Fruit fly (Drosophila melanogaster) whole organism, embryonic: ENCODE measurements around the gene CG9626.

Experiments
- Abd-B ChIP-seq: fragments of 200-800 bp; sonication (Bioruptor generic); optimal IDR thresholded peaks from 2 replicates; lab custom pipeline; 2018; ENCODE audit warnings: missing biosample characterization, mild to moderate bottlenecking, missing genetic modification characterization, moderate library complexity
- BEAF-32 ChIP-seq: fragments of 200-800 bp; sonication (Bioruptor generic); optimal IDR thresholded peaks from 3 replicates; lab custom pipeline; 2017; ENCODE audit warnings: missing biosample characterization, missing genetic modification characterization, mild to moderate bottlenecking, moderate library complexity, missing genetic modification reagents
- Bdp1 ChIP-seq: fragments of 200-800 bp; sonication (Bioruptor generic); optimal IDR thresholded peaks from 3 replicates; lab custom pipeline; 2016; ENCODE audit warnings: missing biosample characterization, missing genetic modification characterization
- CG10274 ChIP-seq: fragments of 200-800 bp; sonication (Bioruptor generic); optimal IDR thresholded peaks from 3 replicates; lab custom pipeline; 2017; ENCODE audit warnings: missing biosample characterization, mild to moderate bottlenecking, missing genetic modification characterization
- CG11093 ChIP-seq: fragments of 200-800 bp; sonication (Bioruptor generic); IDR thresholded peaks from 3 replicates; pipeline ENCODE4 v1.3.6; 2022; ENCODE audit warnings: missing biosample characterization, missing genetic modification characterization
- CG11696 ChIP-seq: fragments of 200-800 bp; sonication (Bioruptor generic); IDR thresholded peaks from 2 replicates; pipeline ENCODE4 v1.3.6; 2022; ENCODE audit warnings: missing biosample characterization, missing genetic modification characterization
- CG11723 ChIP-seq: fragments of 200-800 bp; sonication (Bioruptor generic); optimal IDR thresholded peaks from 2 replicates; lab custom pipeline; 2017; ENCODE audit warnings: missing biosample characterization, mild to moderate bottlenecking, missing genetic modification characterization
- CG12744 ChIP-seq: fragments of 200-800 bp; sonication (Bioruptor generic); optimal IDR thresholded peaks from 2 replicates; lab custom pipeline; 2016; ENCODE audit warnings: missing biosample characterization, missing genetic modification characterization
- CG13123 ChIP-seq: fragments of 200-800 bp; sonication (Bioruptor generic); optimal IDR thresholded peaks from 2 replicates; lab custom pipeline; 2016; ENCODE audit warnings: missing biosample characterization, missing genetic modification characterization
- CG13894 ChIP-seq: fragments of 200-800 bp; sonication (Bioruptor generic); optimal IDR thresholded peaks from 3 replicates; lab custom pipeline; 2018; ENCODE audit warnings: missing biosample characterization, mild to moderate bottlenecking, missing genetic modification characterization, moderate library complexity
- CG14860 ChIP-seq: fragments of 200-800 bp; sonication (Bioruptor generic); IDR thresholded peaks from 3 replicates; pipeline ENCODE4 v1.3.6; 2022; ENCODE audit warnings: missing biosample characterization, missing genetic modification characterization; ENCODE audit not compliant: partially characterized antibody
- CG15479 ChIP-seq: fragments of 200-800 bp; sonication (Bioruptor generic); optimal IDR thresholded peaks from 3 replicates; lab custom pipeline; 2019; ENCODE audit warnings: missing biosample characterization, mild to moderate bottlenecking, missing genetic modification characterization, moderate library complexity
- CG1603 ChIP-seq: fragments of 200-800 bp; sonication (Bioruptor generic); optimal IDR thresholded peaks from 2 replicates; lab custom pipeline; 2019; ENCODE audit warnings: missing biosample characterization, mild to moderate bottlenecking, missing genetic modification characterization, moderate library complexity
- CG17802 ChIP-seq: fragments of 200-800 bp; sonication (Bioruptor generic); optimal IDR thresholded peaks from 2 replicates; lab custom pipeline; 2018; ENCODE audit warnings: missing biosample characterization, mild to moderate bottlenecking, missing genetic modification characterization, moderate library complexity
- CG2199 ChIP-seq: fragments of 200-800 bp; sonication (Bioruptor generic); IDR thresholded peaks from 3 replicates; pipeline ENCODE4 v1.3.6; 2022; ENCODE audit warnings: missing biosample characterization, missing genetic modification characterization
- CG2712 ChIP-seq: fragments of 200-800 bp; optimal IDR thresholded peaks from 3 replicates; lab custom pipeline; 2019; ENCODE audit warnings: missing biosample characterization, mild to moderate bottlenecking, missing genetic modification characterization, moderate library complexity
- CG2875 ChIP-seq: fragments of 200-800 bp; sonication (Bioruptor generic); optimal IDR thresholded peaks from 2 replicates; lab custom pipeline; 2017; ENCODE audit warnings: missing biosample characterization, mild to moderate bottlenecking, missing genetic modification characterization, missing genetic modification reagents
- CG30403 ChIP-seq: fragments of 200-800 bp; sonication (Bioruptor generic); optimal IDR thresholded peaks from 3 replicates; lab custom pipeline; 2016; ENCODE audit warnings: missing biosample characterization, missing genetic modification characterization
- CG33557 ChIP-seq: fragments of 200-800 bp; sonication (Bioruptor generic); optimal IDR thresholded peaks from 2 replicates; lab custom pipeline; 2019; ENCODE audit warnings: missing biosample characterization, mild to moderate bottlenecking, missing genetic modification characterization, moderate library complexity
- CG43689 ChIP-seq: fragments of 200-800 bp; sonication (Bioruptor generic); IDR thresholded peaks from 2 replicates; pipeline ENCODE4 v1.3.6; 2022; ENCODE audit warnings: missing biosample characterization, missing genetic modification characterization
- CG4617 ChIP-seq: fragments of 200-800 bp; sonication (Bioruptor generic); optimal IDR thresholded peaks from 3 replicates; lab custom pipeline; 2016; ENCODE audit warnings: missing biosample characterization, missing genetic modification characterization, borderline replicate concordance
- CG7963 ChIP-seq: fragments of 200-800 bp; sonication (Bioruptor generic); IDR thresholded peaks from 3 replicates; pipeline ENCODE4 v1.3.6; 2022; ENCODE audit warnings: missing biosample characterization, missing genetic modification characterization; ENCODE audit not compliant: partially characterized antibody
- CG9876 ChIP-seq: fragments of 200-800 bp; sonication (Bioruptor generic); optimal IDR thresholded peaks from 2 replicates; lab custom pipeline; 2016; ENCODE audit warnings: missing biosample characterization, missing genetic modification characterization
- D ChIP-seq, 2 experiments: fragments of 200-800 bp in 1 of 2; fragments of >200 bp in 1 of 2; sonication (Bioruptor generic) in 1 of 2; optimal IDR thresholded peaks; 2 replicates in 1 of 2; 3 replicates in 1 of 2; lab custom pipeline; 2017; ENCODE audit warnings: mild to moderate bottlenecking in 1 of 2, missing biosample characterization in 1 of 2, missing genetic modification characterization in 1 of 2, missing genetic modification reagents in 1 of 2
- Dbx ChIP-seq: fragments of 200-800 bp; sonication (Bioruptor generic); IDR thresholded peaks from 3 replicates; pipeline ENCODE4 v1.3.6; 2022; ENCODE audit warnings: missing biosample characterization, missing genetic modification characterization
- Ets65A ChIP-seq: fragments of 200-800 bp; sonication (Bioruptor generic); peaks from one replicate; lab custom pipeline; 2016; ENCODE audit warnings: missing biosample characterization, missing genetic modification characterization
- Ets97D ChIP-seq: fragments of 200-800 bp; sonication (Bioruptor generic); optimal IDR thresholded peaks from 3 replicates; lab custom pipeline; 2016; ENCODE audit warnings: missing biosample characterization, missing genetic modification characterization
- Gug ChIP-seq: fragments of 200-800 bp; sonication (Bioruptor generic); IDR thresholded peaks from 4 replicates; pipeline ENCODE4 v1.3.6; 2022; ENCODE audit warnings: missing biosample characterization, missing genetic modification characterization
- Hr3 ChIP-seq: fragments of 200-800 bp; sonication (Bioruptor generic); optimal IDR thresholded peaks from 3 replicates; lab custom pipeline; 2016; ENCODE audit warnings: missing biosample characterization, missing genetic modification characterization
- Hsf ChIP-seq: fragments of 200-800 bp; sonication (Bioruptor generic); optimal IDR thresholded peaks from 3 replicates; lab custom pipeline; 2016; ENCODE audit warnings: missing biosample characterization, missing genetic modification characterization
- Rx ChIP-seq: fragments of 200-800 bp; sonication (Bioruptor generic); IDR thresholded peaks from 2 replicates; pipeline ENCODE4 v1.3.6; 2022; ENCODE audit warnings: missing biosample characterization, missing genetic modification characterization
- Sry-δ ChIP-seq: fragments of 200-800 bp; sonication (Bioruptor generic); optimal IDR thresholded peaks from 2 replicates; lab custom pipeline; 2016; ENCODE audit warnings: missing biosample characterization, missing genetic modification characterization
- az2 ChIP-seq: fragments of 200-800 bp; sonication (Bioruptor generic); optimal IDR thresholded peaks from 3 replicates; lab custom pipeline; 2016; ENCODE audit warnings: missing biosample characterization, missing genetic modification characterization
- bowl ChIP-seq: fragments of 200-800 bp; sonication (Bioruptor generic); IDR thresholded peaks from 2 replicates; pipeline ENCODE4 v1.3.6; 2022; ENCODE audit warnings: missing biosample characterization, missing genetic modification characterization
- cad ChIP-seq: fragments of >200 bp; optimal IDR thresholded peaks from 2 replicates; lab custom pipeline; 2017; ENCODE audit warnings: missing biosample characterization, missing genetic modification characterization
- cg ChIP-seq: fragments of 200-800 bp; sonication (Bioruptor generic); optimal IDR thresholded peaks from 3 replicates; lab custom pipeline; 2019; ENCODE audit warnings: missing biosample characterization, mild to moderate bottlenecking, missing genetic modification characterization, moderate library complexity
- dmrt11E ChIP-seq: fragments of 200-800 bp; sonication (Bioruptor generic); optimal IDR thresholded peaks from 3 replicates; lab custom pipeline; 2018; ENCODE audit warnings: missing biosample characterization, mild to moderate bottlenecking, missing genetic modification characterization, moderate library complexity
- ems ChIP-seq: fragments of 200-800 bp; sonication (Bioruptor generic); optimal IDR thresholded peaks from 3 replicates; lab custom pipeline; 2016; ENCODE audit warnings: missing biosample characterization, missing genetic modification characterization
- gcm ChIP-seq: fragments of 200-800 bp; sonication (Bioruptor generic); optimal IDR thresholded peaks from 2 replicates; lab custom pipeline; 2019; ENCODE audit warnings: missing biosample characterization, mild to moderate bottlenecking, missing genetic modification characterization, moderate library complexity
- klu ChIP-seq: fragments of 200-800 bp; sonication (Bioruptor generic); IDR thresholded peaks from 2 replicates; pipeline ENCODE4 v1.3.6; 2022; ENCODE audit warnings: missing biosample characterization, missing genetic modification characterization
- lola ChIP-seq, 3 experiments: fragments of >200 bp in 2 of 3; fragments of 200-800 bp in 1 of 3; sonication (Bioruptor generic) in 1 of 3; optimal IDR thresholded peaks; 2 replicates each; lab custom pipeline; 2017 to 2019; ENCODE audit warnings: missing biosample characterization in 3 of 3, missing genetic modification characterization in 3 of 3, mild to moderate bottlenecking in 1 of 3, moderate library complexity in 1 of 3
- prd ChIP-seq, 3 experiments: fragments of >200 bp in 2 of 3; fragments of 200-800 bp in 1 of 3; sonication (Bioruptor generic) in 1 of 3; optimal IDR thresholded peaks in 2 of 3; IDR thresholded peaks in 1 of 3; 2 replicates in 2 of 3; 3 replicates in 1 of 3; pipeline versions ENCODE4 v1.3.6 to Lab custom; 2017 to 2022; ENCODE audit warnings: missing biosample characterization in 1 of 3, missing genetic modification characterization in 1 of 3
- sima ChIP-seq: fragments of 200-800 bp; sonication (Bioruptor generic); optimal IDR thresholded peaks from 2 replicates; lab custom pipeline; 2016; ENCODE audit warnings: missing biosample characterization, missing genetic modification characterization
- sqz ChIP-seq: fragments of 200-800 bp; sonication (Bioruptor generic); optimal IDR thresholded peaks from 3 replicates; lab custom pipeline; 2018; ENCODE audit warnings: missing biosample characterization, mild to moderate bottlenecking, missing genetic modification characterization
- tll ChIP-seq, 2 experiments: fragments of 200-800 bp in 1 of 2; fragments of >200 bp in 1 of 2; sonication (Bioruptor generic) in 1 of 2; optimal IDR thresholded peaks; 2 replicates each; lab custom pipeline; 2017 to 2019; ENCODE audit warnings: missing biosample characterization in 2 of 2, missing genetic modification characterization in 2 of 2, mild to moderate bottlenecking in 1 of 2, moderate library complexity in 1 of 2
- twi ChIP-seq: fragments of 200-800 bp; optimal IDR thresholded peaks from 2 replicates; lab custom pipeline; 2019; ENCODE audit warnings: missing biosample characterization, mild to moderate bottlenecking, missing genetic modification characterization, moderate library complexity
- zen ChIP-seq: fragments of 200-800 bp; sonication (Bioruptor generic); optimal IDR thresholded peaks from 3 replicates; lab custom pipeline; 2018; ENCODE audit warnings: missing biosample characterization, mild to moderate bottlenecking, missing genetic modification characterization, moderate library complexity

The CG9626 gene

dm6 chr3R:8275031-8275430 is 25.7 kb downstream of the CG9626 start:
- TF ChIP-seq twi (tag; lab: Kevin White, UChicago): peak; percentile 77
- TF ChIP-seq Bdp1: no peak
- TF ChIP-seq klu (GFP tag; lab: Robert Waterston, UW): no peak
- no peak for TF ChIP-seq prd (optimal IDR thresholded peaks at IDR 0.05; lab: Kevin White, UChicago)
- TF ChIP-seq prd (GFP tag; IDR thresholded peaks at IDR 0.05; lab: Robert Waterston, UW): peak; percentile 72; the same call in 2 of the 3 replicates
- no peak for TF ChIP-seq sima
- TF ChIP-seq sqz: no peak
- TF ChIP-seq zen (tag; lab: Kevin White, UChicago): peak; percentile 89
- peak; percentile 76 for TF ChIP-seq D (optimal IDR thresholded peaks at IDR 0.05; lab: Kevin White, UChicago)
- no peak for TF ChIP-seq D (GFP tag; optimal IDR thresholded peaks at IDR 0.05; lab: Kevin White, UChicago)
- TF ChIP-seq CG2199 (GFP tag; lab: Robert Waterston, UW): no peak
- TF ChIP-seq CG11696: no peak
- no peak for TF ChIP-seq bowl (GFP tag; lab: Robert Waterston, UW)
- TF ChIP-seq Hr3: no peak
- TF ChIP-seq Gug: no peak
- peak in 1 of 2 experiments; percentile 10 for TF ChIP-seq tll (GFP tag; optimal IDR thresholded peaks at IDR 0.05; lab: Kevin White, UChicago)
- TF ChIP-seq Hsf (GFP tag; lab: Kevin White, UChicago): no peak
- peak; percentile 32 for TF ChIP-seq CG15479 (GFP tag; lab: Kevin White, UChicago)

dm6 chr3R:8272573-8273165 is 28.1 kb downstream of the CG9626 start:
- TF ChIP-seq Ets65A (GFP tag; lab: Kevin White, UChicago) (peak; percentile 27), gcm (no peak)

DNA sequence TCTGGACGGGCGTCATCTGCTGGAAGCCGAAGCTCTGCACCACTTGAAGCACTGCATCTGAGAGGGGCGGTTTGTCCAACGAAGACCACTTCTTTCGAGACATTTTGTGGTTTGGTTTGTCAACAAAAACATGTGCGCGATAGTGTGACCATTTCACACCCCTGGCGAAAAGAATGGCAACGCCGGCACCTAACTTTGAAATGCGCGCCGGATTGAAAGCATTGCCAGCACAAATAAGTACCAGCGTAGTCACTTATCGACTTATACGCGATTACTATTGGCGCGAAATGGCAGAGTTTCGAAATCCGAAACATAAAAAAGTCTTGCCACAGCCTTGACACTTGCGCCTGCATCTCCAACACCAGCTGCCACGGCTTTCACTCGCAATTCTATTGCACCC is 31.0 kb downstream of the CG9626 start, which contains the start of gene CG9630:
CG9630 (minus strand) TSS at position 157 of the 400 bp plus-strand sequence.
- TF ChIP-seq ems (GFP tag; lab: Kevin White, UChicago) (no peak), CG12744 (GFP tag; lab: Kevin White, UChicago) (no peak), BEAF-32 (GFP tag; lab: Kevin White, UChicago) (peak; percentile 72), CG2875 (no peak), CG17802 (tag; lab: Kevin White, UChicago) (no peak), CG1603 (tag; lab: Kevin White, UChicago) (peak; percentile 87), CG10274 (GFP tag; lab: Kevin White, UChicago) (no peak), Ets97D (GFP tag; lab: Kevin White, UChicago) (peak; percentile 79), CG13123 (no peak), CG9876 (GFP tag; lab: Kevin White, UChicago) (no peak), CG2712 (peak; percentile 24), az2 (no peak), CG4617 (GFP tag; lab: Kevin White, UChicago) (peak; percentile 61), CG14860 (no peak), D (optimal IDR thresholded peaks at IDR 0.05; lab: Kevin White, UChicago) (no peak), D (GFP tag; optimal IDR thresholded peaks at IDR 0.05; lab: Kevin White, UChicago) (no peak), CG7963 (GFP tag; lab: Robert Waterston, UW) (no peak), CG11093 (GFP tag; lab: Robert Waterston, UW) (no peak), Rx (GFP tag; lab: Robert Waterston, UW) (no peak), CG13894 (no peak), CG43689 (no peak), lola (GFP tag; optimal IDR thresholded peaks at IDR 0.05; lab: Kevin White, UChicago) (no peak), cg (no peak), cad (GFP tag; lab: Kevin White, UChicago) (no peak), CG33557 (GFP tag; lab: Kevin White, UChicago) (no peak), Abd-B (no peak), dmrt11E (tag; lab: Kevin White, UChicago) (no peak), CG30403 (GFP tag; lab: Kevin White, UChicago) (no peak), Dbx (no peak), Sry-δ (peak; percentile 75), CG11723 (GFP tag; lab: Kevin White, UChicago) (no peak)
